Worm (Caenorhabditis elegans) whole organism, L3 larva: ENCODE measurements around the gene Y7A5A.2.

ENCODE experiments used
- nhr-11 ChIP-seq: fragments of 150-350 bp; optimal IDR thresholded peaks from 2 replicates; lab custom pipeline; 2014; ENCODE audit warnings: missing biosample characterization, missing genetic modification characterization
- unc-62 ChIP-seq: fragments of 150-350 bp; sonication (generic microtip); optimal IDR thresholded peaks from 4 replicates; lab custom pipeline; 2014; ENCODE audit warnings: missing biosample characterization, missing genetic modification reagents, missing genetic modification characterization

- TF ChIP-seq unc-62 (GFP tag; lab: Kevin White, UChicago) = no peak
- TF ChIP-seq nhr-11 (tag; lab: Kevin White, UChicago) = no peak
Measured at ce11 chrX:15771411-15771810, 1.1 kb downstream of the Y7A5A.2 start, which contains the start of gene Y7A5A.1.
